Fruit fly (Drosophila melanogaster) whole organism, pupa: ENCODE measurements around the gene Rcd5.

Experiments
- CG10348 ChIP-seq: fragments of 200-800 bp; sonication (Bioruptor generic); IDR thresholded peaks from 2 replicates; pipeline ENCODE4 v1.3.6; 2022; ENCODE audit warnings: missing biosample characterization, missing genetic modification characterization
- CG12605 ChIP-seq: fragments of 200-800 bp; sonication (Bioruptor generic); IDR thresholded peaks from 2 replicates; pipeline ENCODE4 v1.3.6; 2022; ENCODE audit warnings: missing biosample characterization, missing genetic modification characterization
- CG32121 ChIP-seq: fragments of 200-800 bp; sonication (Bioruptor generic); IDR thresholded peaks from 2 replicates; pipeline ENCODE4 v1.3.6; 2022; ENCODE audit warnings: missing biosample characterization, missing genetic modification characterization
- Ets98B ChIP-seq: fragments of 200-800 bp; sonication (Bioruptor generic); IDR thresholded peaks from 2 replicates; pipeline ENCODE4 v1.3.6; 2022; ENCODE audit warnings: missing biosample characterization, missing genetic modification characterization
- Pif1B ChIP-seq: fragments of 200-800 bp; sonication (Bioruptor generic); optimal IDR thresholded peaks from 3 replicates; lab custom pipeline; 2016; ENCODE audit warnings: missing biosample characterization, missing genetic modification characterization
- Snoo ChIP-seq: fragments of 200-800 bp; sonication (Bioruptor generic); optimal IDR thresholded peaks from 3 replicates; lab custom pipeline; 2017; ENCODE audit warnings: missing biosample characterization, mild to moderate bottlenecking, missing genetic modification characterization, inconsistent platforms
- rn ChIP-seq: fragments of 200-800 bp; sonication (Bioruptor generic); IDR thresholded peaks from 2 replicates; pipeline ENCODE4 v1.3.6; 2022; ENCODE audit warnings: missing biosample characterization, missing genetic modification characterization

DNA sequence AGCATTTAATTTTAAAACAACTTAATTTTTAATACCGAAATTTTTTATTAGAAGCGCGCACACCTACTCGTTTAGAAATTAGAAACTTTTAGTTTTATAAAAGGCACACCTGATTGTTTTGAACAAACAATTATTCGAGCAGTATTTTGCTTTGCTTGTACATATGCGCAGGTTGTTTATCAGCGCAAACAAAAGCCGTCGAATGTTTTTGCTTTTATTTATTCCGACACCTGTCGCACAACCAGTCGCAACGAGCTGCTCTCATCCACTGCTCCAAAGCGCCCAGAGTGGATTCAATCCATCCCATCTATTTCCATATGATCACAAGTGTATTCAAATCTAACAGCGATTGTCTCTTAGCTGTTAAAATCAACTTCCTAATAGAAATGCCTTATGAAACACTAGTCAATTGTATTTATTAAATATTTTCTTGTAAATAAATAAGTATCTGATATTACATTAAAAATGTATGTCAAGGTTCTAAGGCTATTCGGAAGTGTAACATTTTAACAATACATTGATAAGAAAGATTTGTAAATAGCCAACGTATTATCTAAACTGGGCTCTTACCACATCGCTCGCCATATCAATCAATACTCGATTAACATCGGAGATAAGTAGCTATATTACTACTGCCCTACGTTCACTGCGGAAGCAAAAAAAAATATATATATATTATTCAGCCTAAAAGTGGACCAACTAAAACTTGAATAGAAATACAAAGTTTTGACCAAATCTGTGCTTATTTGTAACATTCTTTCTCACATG is 14.4 kb upstream of the Rcd5 start, which contains the start of gene CG11594:
- no peak for TF ChIP-seq Ets98B
- TF ChIP-seq rn (GFP tag; lab: Robert Waterston, UW): no peak
- TF ChIP-seq Pif1B (GFP tag; lab: Kevin White, UChicago): no peak
- TF ChIP-seq CG10348 (GFP tag; lab: Robert Waterston, UW): no peak
- no peak for TF ChIP-seq CG32121 (GFP tag; lab: Robert Waterston, UW)
- TF ChIP-seq CG12605 (GFP tag; lab: Robert Waterston, UW): no peak
- TF ChIP-seq Snoo: no peak
